Worm (Caenorhabditis elegans) whole organism, mixed stage, embryonic: ENCODE data around the gene ints-13.
A peak's percentile ranks its signal among the peaks of the same experiment; 100 is the strongest.

Experiments
- M03D4.4 ChIP-seq: sonication (generic microtip); optimal IDR thresholded peaks from 2 replicates; lab custom pipeline; 2017; ENCODE audit warnings: mild to moderate bottlenecking, missing genetic modification characterization, missing compliant biosample characterization
- bed-3 ChIP-seq: fragments of 200-800 bp; sonication (Bioruptor generic); optimal IDR thresholded peaks from 3 replicates; lab custom pipeline; 2018; ENCODE audit warnings: mild to moderate bottlenecking, missing genetic modification characterization, moderate library complexity, missing compliant biosample characterization
- ceh-39 ChIP-seq: fragments of 150-350 bp; optimal IDR thresholded peaks from 2 replicates; lab custom pipeline; 2014; ENCODE audit warnings: missing biosample characterization, missing genetic modification characterization
- ceh-83 ChIP-seq: fragments of 200-800 bp; sonication (Bioruptor generic); optimal IDR thresholded peaks from 2 replicates; lab custom pipeline; 2018; ENCODE audit warnings: mild to moderate bottlenecking, missing genetic modification characterization, missing compliant biosample characterization
- ces-1 ChIP-seq: fragments of 150-350 bp; optimal IDR thresholded peaks from 2 replicates; lab custom pipeline; 2014; ENCODE audit warnings: missing biosample characterization, missing genetic modification reagents, missing genetic modification characterization
- elt-1 ChIP-seq: sonication (generic microtip); optimal IDR thresholded peaks from 2 replicates; lab custom pipeline; 2017; ENCODE audit warnings: missing genetic modification characterization, mild to moderate bottlenecking, missing compliant biosample characterization, antibody characterized with exemption, moderate library complexity, borderline replicate concordance; ENCODE audit not compliant: insufficient read depth
- elt-3 ChIP-seq: fragments of 150-350 bp; optimal IDR thresholded peaks from 2 replicates; lab custom pipeline; 2014; ENCODE audit warnings: missing biosample characterization, missing genetic modification characterization
- flh-1 ChIP-seq: fragments of 200-800 bp; sonication (Bioruptor generic); optimal IDR thresholded peaks from 2 replicates; lab custom pipeline; 2018; ENCODE audit warnings: mild to moderate bottlenecking, missing genetic modification characterization, moderate library complexity, missing compliant biosample characterization
- ham-2 ChIP-seq: fragments of 200-800 bp; sonication (Bioruptor generic); optimal IDR thresholded peaks from 2 replicates; lab custom pipeline; 2018; ENCODE audit warnings: mild to moderate bottlenecking, missing genetic modification characterization, missing compliant biosample characterization
- hlh-1 ChIP-seq: fragments of 150-350 bp; optimal IDR thresholded peaks from 2 replicates; lab custom pipeline; 2014; ENCODE audit warnings: missing biosample characterization, missing genetic modification reagents, missing genetic modification characterization
- lin-13 ChIP-seq: fragments of 150-350 bp; optimal IDR thresholded peaks from 2 replicates; lab custom pipeline; 2014; ENCODE audit warnings: missing biosample characterization, missing genetic modification characterization
- lin-32 ChIP-seq: fragments of 200-800 bp; sonication (Bioruptor generic); optimal IDR thresholded peaks from 2 replicates; lab custom pipeline; 2018; ENCODE audit warnings: mild to moderate bottlenecking, missing genetic modification characterization, missing compliant biosample characterization
- mab-5 ChIP-seq: fragments of 150-350 bp; optimal IDR thresholded peaks from 2 replicates; lab custom pipeline; 2014; ENCODE audit warnings: missing biosample characterization, missing genetic modification characterization
- mep-1 ChIP-seq: fragments of 150-350 bp; optimal IDR thresholded peaks from 2 replicates; lab custom pipeline; 2017; ENCODE audit warnings: missing biosample characterization, missing genetic modification reagents, missing genetic modification characterization, inconsistent platforms
- mls-2 ChIP-seq: sonication (generic microtip); optimal IDR thresholded peaks from 2 replicates; lab custom pipeline; 2016; ENCODE audit warnings: mild to moderate bottlenecking, missing genetic modification characterization, moderate library complexity, missing compliant biosample characterization
- nhr-12 ChIP-seq: fragments of 150-350 bp; optimal IDR thresholded peaks from 2 replicates; lab custom pipeline; 2014; ENCODE audit warnings: missing biosample characterization, missing genetic modification characterization
- nhr-237 ChIP-seq: fragments of 150-350 bp; optimal IDR thresholded peaks from 2 replicates; lab custom pipeline; 2014; ENCODE audit warnings: missing biosample characterization, missing genetic modification characterization
- nhr-28 ChIP-seq: fragments of 150-350 bp; optimal IDR thresholded peaks from 2 replicates; lab custom pipeline; 2014; ENCODE audit warnings: missing biosample characterization, missing genetic modification characterization
- pha-4 ChIP-seq: fragments of 150-350 bp; optimal IDR thresholded peaks from 2 replicates; lab custom pipeline; 2018; ENCODE audit warnings: missing biosample characterization, missing genetic modification reagents, missing genetic modification characterization
- sem-2 ChIP-seq: fragments of 200-800 bp; sonication (Bioruptor generic); optimal IDR thresholded peaks from 2 replicates; lab custom pipeline; 2018; ENCODE audit warnings: mild to moderate bottlenecking, missing genetic modification characterization, missing compliant biosample characterization
- snpc-4 ChIP-seq: fragments of 150-350 bp; optimal IDR thresholded peaks from 2 replicates; lab custom pipeline; 2014; ENCODE audit warnings: missing biosample characterization, missing genetic modification characterization
- tbx-8 ChIP-seq: fragments of 200-800 bp; sonication (Bioruptor generic); optimal IDR thresholded peaks from 2 replicates; lab custom pipeline; 2018; ENCODE audit warnings: mild to moderate bottlenecking, missing genetic modification characterization, moderate library complexity, missing compliant biosample characterization
- unc-120 ChIP-seq: sonication (generic microtip); optimal IDR thresholded peaks from 2 replicates; lab custom pipeline; 2017; ENCODE audit warnings: missing genetic modification characterization, missing compliant biosample characterization; ENCODE audit not compliant: poor library complexity, severe bottlenecking
- unc-39 ChIP-seq: fragments of 150-350 bp; optimal IDR thresholded peaks from 2 replicates; lab custom pipeline; 2014; ENCODE audit warnings: missing biosample characterization, missing genetic modification characterization
- unc-62 ChIP-seq: fragments of 150-350 bp; optimal IDR thresholded peaks from 2 replicates; lab custom pipeline; 2014; ENCODE audit warnings: missing biosample characterization, missing genetic modification reagents, missing genetic modification characterization
- zip-8 ChIP-seq: fragments of 150-350 bp; optimal IDR thresholded peaks from 2 replicates; lab custom pipeline; 2014; ENCODE audit warnings: missing biosample characterization, missing genetic modification characterization
- ztf-11 ChIP-seq: fragments of 150-350 bp; optimal IDR thresholded peaks from 2 replicates; lab custom pipeline; 2014; ENCODE audit warnings: missing biosample characterization, missing genetic modification characterization

ints-13 gene

ce11 chrIV:189087-189486 lies 48.2 kb downstream of the ints-13 start:
- no peak for TF ChIP-seq sem-2 (GFP tag; lab: Kevin White, UChicago)
- no peak for TF ChIP-seq unc-120 (tag; lab: Kevin White, UChicago)
- no peak for TF ChIP-seq nhr-28 (tag; lab: Kevin White, UChicago)
- TF ChIP-seq flh-1 (GFP tag; lab: Kevin White, UChicago): no peak
- TF ChIP-seq tbx-8: no peak
- TF ChIP-seq ceh-39 (tag; lab: Kevin White, UChicago): no peak
- no peak for TF ChIP-seq mls-2 (tag; lab: Kevin White, UChicago)
- TF ChIP-seq bed-3 (GFP tag; lab: Kevin White, UChicago): no peak
- no peak for TF ChIP-seq snpc-4 (tag; lab: Kevin White, UChicago)
- TF ChIP-seq hlh-1 (tag; lab: Kevin White, UChicago): no peak
- no peak for TF ChIP-seq nhr-237 (tag; lab: Kevin White, UChicago)
- no peak for TF ChIP-seq ham-2 (GFP tag; lab: Kevin White, UChicago)
- no peak for TF ChIP-seq mab-5

- TF ChIP-seq elt-3 (tag; lab: Kevin White, UChicago) (no peak), nhr-12 (tag; lab: Kevin White, UChicago) (no peak), mep-1 (tag; lab: Kevin White, UChicago) (no peak), sem-2 (GFP tag; lab: Kevin White, UChicago) (no peak), pha-4 (no peak), lin-13 (tag; lab: Kevin White, UChicago) (no peak), ztf-11 (tag; lab: Kevin White, UChicago) (no peak), unc-120 (tag; lab: Kevin White, UChicago) (no peak), zip-8 (tag; lab: Kevin White, UChicago) (no peak), ceh-83 (no peak), unc-62 (GFP tag; lab: Kevin White, UChicago) (no peak), tbx-8 (no peak), elt-1 (tag; lab: Kevin White, UChicago) (no peak), nhr-237 (tag; lab: Kevin White, UChicago) (no peak), bed-3 (GFP tag; lab: Kevin White, UChicago) (no peak), unc-39 (tag; lab: Kevin White, UChicago) (no peak)
These were observed 49.9 kb downstream of the ints-13 start for ce11 chrIV:187336-187735.

ce11 chrIV:186110-186509 lies 51.1 kb downstream of the ints-13 start:
- TF ChIP-seq ces-1 (GFP tag; lab: Kevin White, UChicago) (peak; percentile 71), hlh-1 (tag; lab: Kevin White, UChicago) (peak; percentile 23), unc-120 (tag; lab: Kevin White, UChicago) (no peak)
- TF ChIP-seq, all 35 proteins: peak for 2

ce11 chrIV:184184-184583 lies 53.1 kb downstream of the ints-13 start, which contains the start of gene pnc-1:
Gene pnc-1 (plus strand): TSS chrIV:184484.
- TF ChIP-seq unc-39 (tag; lab: Kevin White, UChicago) (no peak), elt-3 (tag; lab: Kevin White, UChicago) (no peak), nhr-12 (tag; lab: Kevin White, UChicago) (no peak)

- TF ChIP-seq mep-1 (tag; lab: Kevin White, UChicago): no peak
- no peak for TF ChIP-seq mab-5
- no peak for TF ChIP-seq mls-2 (tag; lab: Kevin White, UChicago)
- no peak for TF ChIP-seq bed-3 (GFP tag; lab: Kevin White, UChicago)
- no peak for TF ChIP-seq snpc-4 (tag; lab: Kevin White, UChicago)
- TF ChIP-seq M03D4.4 (tag; lab: Kevin White, UChicago): no peak
- TF ChIP-seq zip-8 (tag; lab: Kevin White, UChicago): no peak
- TF ChIP-seq lin-32 (GFP tag; lab: Kevin White, UChicago): no peak
- no peak for TF ChIP-seq hlh-1 (tag; lab: Kevin White, UChicago)
- no peak for TF ChIP-seq ztf-11 (tag; lab: Kevin White, UChicago)
These were observed 53.7 kb downstream of the ints-13 start for ce11 chrIV:183519-183918.
